Worm (Caenorhabditis elegans): ENCODE measurements around the gene F15H10.7.

F15H10.7 gene

ce11 chrV:10436612-10437011, 30.4 kb upstream of the F15H10.7 start, which contains the start of gene set-22:
Gene set-22 (plus strand): TSS chrV:10436912.
- TF ChIP-seq ces-1 (GFP tag; optimal IDR thresholded peaks at IDR 0.05) (no peak), lim-7 (GFP tag; IDR thresholded peaks at IDR 0.05) (no peak), ceh-62 (tag; optimal IDR thresholded peaks at IDR 0.05) (no peak), F37D6.2 (tag; optimal IDR thresholded peaks at IDR 0.05) (no peak), jun-1 (tag; optimal IDR thresholded peaks at IDR 0.05) (no peak), fkh-10 (GFP tag; optimal IDR thresholded peaks at IDR 0.05) (no peak), ctbp-1 (GFP tag; IDR thresholded peaks at IDR 0.05) (no peak)

ce11 chrV:10435198-10435597, 29.0 kb upstream of the F15H10.7 start:
- no peak for TF ChIP-seq F10B5.3 (tag; optimal IDR thresholded peaks at IDR 0.05)
- TF ChIP-seq unc-62 (GFP tag; optimal IDR thresholded peaks at IDR 0.05 in 1 of 2): peak in 1 of 2 experiments; percentile 95
- TF ChIP-seq unc-62 (tag; optimal IDR thresholded peaks at IDR 0.05): no peak
- no peak for TF ChIP-seq nhr-25 (tag; optimal IDR thresholded peaks at IDR 0.05; ENCODE audit: borderline replicate concordance, insufficient read depth)
- TF ChIP-seq dmd-6 (GFP tag; IDR thresholded peaks at IDR 0.05): peak; percentile 54
- TF ChIP-seq nhr-28 (tag; optimal IDR thresholded peaks at IDR 0.05): peak; percentile 36
- TF ChIP-seq R02D3.7 (tag; optimal IDR thresholded peaks at IDR 0.05): no peak
- TF ChIP-seq daf-16 (GFP tag; optimal IDR thresholded peaks at IDR 0.05): no peak
- peak; percentile 14 for TF ChIP-seq daf-16 (tag; optimal IDR thresholded peaks at IDR 0.05)
- TF ChIP-seq pqm-1 (tag; optimal IDR thresholded peaks at IDR 0.05): peak; percentile 44

- TF ChIP-seq zip-2 (tag; optimal IDR thresholded peaks at IDR 0.05) (no peak), fkh-10 (GFP tag; optimal IDR thresholded peaks at IDR 0.05) (no peak), F26F4.8 (GFP tag; conservative IDR thresholded peaks at IDR 0.05) (no peak), jun-1 (tag; optimal IDR thresholded peaks at IDR 0.05) (no peak), zfp-2 (tag; optimal IDR thresholded peaks at IDR 0.05) (no peak), ces-1 (GFP tag; optimal IDR thresholded peaks at IDR 0.05) (no peak), ZK337.2 (GFP tag; IDR thresholded peaks at IDR 0.05) (no peak), php-3 (GFP tag; IDR thresholded peaks at IDR 0.05) (peak; percentile 17; the same call in 1 of the 2 replicates), Y105C5A.15 (GFP tag; IDR thresholded peaks at IDR 0.05) (no peak), nhr-28 (tag; optimal IDR thresholded peaks at IDR 0.05) (peak; percentile 39), ceh-28 (tag; optimal IDR thresholded peaks at IDR 0.05) (no peak), tag-97 (GFP tag; IDR thresholded peaks at IDR 0.05) (no peak), set-16 (GFP tag; IDR thresholded peaks at IDR 0.05) (no peak), zip-11 (GFP tag; IDR thresholded peaks at IDR 0.05) (no peak), zag-1 (tag; optimal IDR thresholded peaks at IDR 0.05) (no peak), unc-39 (tag; optimal IDR thresholded peaks at IDR 0.05) (no peak), hlh-11 (tag; optimal IDR thresholded peaks at IDR 0.05) (peak; percentile 15), snpc-4 (tag; optimal IDR thresholded peaks at IDR 0.05) (no peak), daf-16 (GFP tag; optimal IDR thresholded peaks at IDR 0.05) (no peak), daf-16 (tag; optimal IDR thresholded peaks at IDR 0.05) (peak; percentile 45), dmd-8 (GFP tag; IDR thresholded peaks at IDR 0.05) (no peak), F10B5.3 (tag; optimal IDR thresholded peaks at IDR 0.05) (no peak), daf-8 (GFP tag; IDR thresholded peaks at IDR 0.05) (no peak), mxl-2 (GFP tag; conservative IDR thresholded peaks at IDR 0.05) (no peak), pqm-1 (tag; optimal IDR thresholded peaks at IDR 0.05) (peak; percentile 69), nhr-77 (tag; optimal IDR thresholded peaks at IDR 0.05) (no peak), dpl-1 (GFP tag; optimal IDR thresholded peaks at IDR 0.05) (no peak), madf-5 (GFP tag; IDR thresholded peaks at IDR 0.05) (no peak), madf-9 (GFP tag; conservative IDR thresholded peaks at IDR 0.05) (no peak), D1046.2 (GFP tag; IDR thresholded peaks at IDR 0.05) (no peak), dmd-6 (GFP tag; IDR thresholded peaks at IDR 0.05) (peak; percentile 41; the same call in 1 of the 2 replicates), F44E2.7 (GFP tag; IDR thresholded peaks at IDR 0.05) (no peak), vab-7 (GFP tag; IDR thresholded peaks at IDR 0.05) (no peak), ceh-82 (tag; optimal IDR thresholded peaks at IDR 0.05) (no peak), nhr-48 (tag; optimal IDR thresholded peaks at IDR 0.05) (no peak), rbr-2 (tag; optimal IDR thresholded peaks at IDR 0.05) (no peak), arid-1 (GFP tag; conservative IDR thresholded peaks at IDR 0.05) (no peak), nhr-10 (tag; optimal IDR thresholded peaks at IDR 0.05) (no peak), F49E8.2 (tag; optimal IDR thresholded peaks at IDR 0.05; ENCODE audit: borderline replicate concordance) (no peak), ztf-7 (tag; optimal IDR thresholded peaks at IDR 0.05) (no peak), lin-38 (GFP tag; IDR thresholded peaks at IDR 0.05) (no peak)
Observed at ce11 chrV:10433721-10434120, 27.5 kb upstream of the F15H10.7 start, which contains the start of gene Y32F6A.4. Gene Y32F6A.4 (minus strand): TSS chrV:10434067.

All from whole organism, L4 larva.